Worm (Caenorhabditis elegans): ENCODE measurements around the gene snpc-3.4.

snpc-3.4 gene

ce11 chrIII:4009181-4009580 is 10.7 kb upstream of the snpc-3.4 start:
- TF ChIP-seq unc-130 (GFP tag; optimal IDR thresholded peaks at IDR 0.05), result no peak
- no peak for TF ChIP-seq K11D2.4 (GFP tag; IDR thresholded peaks at IDR 0.05)
- TF ChIP-seq lir-1 (GFP tag; conservative IDR thresholded peaks at IDR 0.05), result no peak
- no peak for TF ChIP-seq ceh-79 (tag; optimal IDR thresholded peaks at IDR 0.05)
- no peak for TF ChIP-seq bed-2 (GFP tag; IDR thresholded peaks at IDR 0.05)
- TF ChIP-seq ztf-22 (GFP tag; optimal IDR thresholded peaks at IDR 0.05), result no peak
- TF ChIP-seq somi-1 (GFP tag; optimal IDR thresholded peaks at IDR 0.05), result no peak
- no peak for TF ChIP-seq Y53G8AR.9 (GFP tag; conservative IDR thresholded peaks at IDR 0.05)
- no peak for TF ChIP-seq gei-17 (GFP tag; optimal IDR thresholded peaks at IDR 0.05)
- TF ChIP-seq madf-10 (tag; optimal IDR thresholded peaks at IDR 0.05), result no peak
- no peak for TF ChIP-seq ceh-58 (GFP tag; IDR thresholded peaks at IDR 0.05)

DNA sequence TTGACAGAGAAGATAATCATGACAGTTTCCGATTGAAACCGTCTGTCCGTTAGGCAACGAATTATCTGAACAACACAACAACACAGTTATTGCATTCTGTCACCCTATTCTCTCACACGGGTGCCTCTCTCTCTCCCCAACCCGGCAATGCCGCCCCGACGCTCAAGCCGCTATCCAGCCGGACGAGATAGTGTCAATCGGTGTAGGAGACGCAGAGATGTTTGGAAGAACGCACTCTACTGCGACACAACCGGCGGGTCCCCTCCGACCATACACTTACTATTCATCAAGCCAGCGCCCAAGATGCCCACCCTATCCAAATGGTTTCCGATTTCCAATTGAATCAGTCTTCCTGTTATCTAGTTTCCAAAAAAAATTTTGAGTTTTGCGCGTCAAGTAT is 9.7 kb upstream of the snpc-3.4 start:
- TF ChIP-seq pbrm-1 (GFP tag; IDR thresholded peaks at IDR 0.05), result no peak
- peak; percentile 76 for TF ChIP-seq zfh-2 (GFP tag; conservative IDR thresholded peaks at IDR 0.05)
- TF ChIP-seq snpc-3.4 (tag; optimal IDR thresholded peaks at IDR 0.05), result no peak
- no peak for TF ChIP-seq F22D6.2 (tag; optimal IDR thresholded peaks at IDR 0.05)
- no peak for TF ChIP-seq fkh-3 (tag; optimal IDR thresholded peaks at IDR 0.05)
- TF ChIP-seq somi-1 (GFP tag; optimal IDR thresholded peaks at IDR 0.05), result no peak
- TF ChIP-seq aptf-2 (GFP tag; conservative IDR thresholded peaks at IDR 0.05), result no peak
- 0 out of 2 replicates have a peak, but pooled peaks have one; percentile 51 for TF ChIP-seq dox-1 (GFP tag; IDR thresholded peaks at IDR 0.05)
- no peak for TF ChIP-seq B0035.1 (tag; optimal IDR thresholded peaks at IDR 0.05)
- no peak for TF ChIP-seq akir-1 (GFP tag; optimal IDR thresholded peaks at IDR 0.05)
- TF ChIP-seq pha-4 (tag; optimal IDR thresholded peaks at IDR 0.05), result no peak
- TF ChIP-seq hmg-1.2 (GFP tag; IDR thresholded peaks at IDR 0.05), result peak; percentile 67; the same call in 1 of the 2 replicates
- no peak for TF ChIP-seq unc-62 (GFP tag; optimal IDR thresholded peaks at IDR 0.05)
- TF ChIP-seq lin-35 (GFP tag; optimal IDR thresholded peaks at IDR 0.05), result no peak
- TF ChIP-seq ceh-40 (GFP tag; IDR thresholded peaks at IDR 0.05), result no peak
- TF ChIP-seq lin-40 (tag; optimal IDR thresholded peaks at IDR 0.05), result no peak
- TF ChIP-seq cebp-2 (GFP tag; IDR thresholded peaks at IDR 0.05), result no peak
- no peak for TF ChIP-seq ztf-28 (GFP tag; IDR thresholded peaks at IDR 0.05)
- TF ChIP-seq T26A5.8 (tag; optimal IDR thresholded peaks at IDR 0.05), result no peak
- TF ChIP-seq tlf-1 (GFP tag; optimal IDR thresholded peaks at IDR 0.05), result no peak
- no peak for TF ChIP-seq nfyb-1 (GFP tag; IDR thresholded peaks at IDR 0.05)
- TF ChIP-seq F10E7.11 (tag; optimal IDR thresholded peaks at IDR 0.05), result no peak
- no peak for TF ChIP-seq ceh-91 (GFP tag; IDR thresholded peaks at IDR 0.05)
- no peak for TF ChIP-seq ceh-100 (GFP tag; IDR thresholded peaks at IDR 0.05)

- TF ChIP-seq nhr-80 (tag; optimal IDR thresholded peaks at IDR 0.05), result peak; percentile 52
- no peak for TF ChIP-seq rpc-1 (optimal IDR thresholded peaks at IDR 0.05)
- TF ChIP-seq rpc-1 (tag; optimal IDR thresholded peaks at IDR 0.05), result no peak
Measured at ce11 chrIII:4010987-4011386, 8.8 kb upstream of the snpc-3.4 start.

DNA sequence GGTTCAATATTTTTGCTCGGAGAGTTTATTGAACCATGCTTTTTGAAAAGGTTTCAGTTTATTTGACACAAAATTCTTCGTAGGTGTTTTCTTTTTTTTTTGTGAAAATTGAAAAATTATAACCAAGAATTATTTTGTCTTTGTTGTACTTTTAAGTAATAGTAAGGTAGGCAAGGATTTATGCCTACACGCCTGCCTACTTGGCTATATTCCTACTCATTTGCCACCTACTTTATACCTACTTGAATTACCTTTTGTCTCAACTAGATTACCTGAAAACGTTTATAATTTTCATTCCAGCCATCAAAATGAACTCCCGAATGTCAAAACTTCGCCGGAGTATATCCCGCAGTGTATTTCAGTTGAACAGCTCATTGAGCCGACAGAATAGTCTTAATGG is 7.8 kb upstream of the snpc-3.4 start, which contains the start of gene C36E8.4:
TSS of gene C36E8.4 (plus strand) at position 301 of the 400 bp plus-strand sequence.
- no peak for TF ChIP-seq ztf-22 (GFP tag; optimal IDR thresholded peaks at IDR 0.05)
- no peak for TF ChIP-seq somi-1 (GFP tag; optimal IDR thresholded peaks at IDR 0.05)
- no peak for TF ChIP-seq bed-1 (GFP tag; IDR thresholded peaks at IDR 0.05)
- TF ChIP-seq sptf-2 (GFP tag; optimal IDR thresholded peaks at IDR 0.05), result no peak

All from whole organism, young adult.